Fruit fly (Drosophila melanogaster): Measurements from ENCODE around the gene CG5280.

Gene CG5280

dm6 chr3L:8953199-8953956 is 36.6 kb downstream of the CG5280 start (continued):
- peak; percentile 14; the same call in 1 of the 2 replicates for TF ChIP-seq vvl (GFP tag; IDR thresholded peaks at IDR 0.05)
- TF ChIP-seq CG3065 (GFP tag; optimal IDR thresholded peaks at IDR 0.05): no peak
- TF ChIP-seq dysf (GFP tag; IDR thresholded peaks at IDR 0.05): peak; percentile 72
- no peak for TF ChIP-seq CG11398 (GFP tag; optimal IDR thresholded peaks at IDR 0.05)
- TF ChIP-seq pum (GFP tag; optimal IDR thresholded peaks at IDR 0.05): peak; percentile 57
- TF ChIP-seq NC2β (GFP tag; optimal IDR thresholded peaks at IDR 0.05): no peak
- TF ChIP-seq CG17568 (GFP tag; optimal IDR thresholded peaks at IDR 0.05): peak; percentile 5
- no peak for TF ChIP-seq CHES-1-like (GFP tag; optimal IDR thresholded peaks at IDR 0.05)
- no peak for TF ChIP-seq fd102C (GFP tag; optimal IDR thresholded peaks at IDR 0.05)
- no peak for TF ChIP-seq eve (GFP tag; optimal IDR thresholded peaks at IDR 0.05)
- peak; percentile 28 for TF ChIP-seq CG1602 (GFP tag; optimal IDR thresholded peaks at IDR 0.05)
- peak; percentile 72 for TF ChIP-seq lab (GFP tag; optimal IDR thresholded peaks at IDR 0.05)
- no peak for TF ChIP-seq CG3838 (GFP tag; optimal IDR thresholded peaks at IDR 0.05)
- peak; percentile 75 for TF ChIP-seq HHEX (GFP tag; optimal IDR thresholded peaks at IDR 0.05)
- TF ChIP-seq CG8478 (optimal IDR thresholded peaks at IDR 0.05): no peak
- peak in 1 of 2 experiments; percentile 18 for TF ChIP-seq Eip74EF (GFP tag; optimal IDR thresholded peaks at IDR 0.05)
- TF ChIP-seq gsb (GFP tag; IDR thresholded peaks at IDR 0.05): no peak
- TF ChIP-seq Dbx (GFP tag; IDR thresholded peaks at IDR 0.05): no peak
- peak in 1 of 2 experiments; percentile 34 for TF ChIP-seq chif (GFP tag; optimal IDR thresholded peaks at IDR 0.05)
- peak; percentile 61 for TF ChIP-seq Dref (GFP tag; IDR thresholded peaks at IDR 0.05)
- TF ChIP-seq CG14667 (GFP tag; IDR thresholded peaks at IDR 0.05): no peak
- peak; percentile 75 for TF ChIP-seq D19A (tag; optimal IDR thresholded peaks at IDR 0.05)
- TF ChIP-seq CG18262 (tag; optimal IDR thresholded peaks at IDR 0.05): peak; percentile 78
- peak; percentile 60 for TF ChIP-seq caup (GFP tag; optimal IDR thresholded peaks at IDR 0.05; ENCODE audit: severe bottlenecking)
- no peak for TF ChIP-seq cad (GFP tag; optimal IDR thresholded peaks at IDR 0.05)
- TF ChIP-seq Dek (tag; optimal IDR thresholded peaks at IDR 0.05): peak; percentile 74
- no peak for TF ChIP-seq CG10959 (GFP tag; IDR thresholded peaks at IDR 0.05)
- TF ChIP-seq CG10979 (tag; optimal IDR thresholded peaks at IDR 0.05): peak; percentile 68
- TF ChIP-seq CG7745 (tag; optimal IDR thresholded peaks at IDR 0.05): no peak
- TF ChIP-seq tup (GFP tag; optimal IDR thresholded peaks at IDR 0.05): peak; percentile 4
- no peak for TF ChIP-seq CG17328 (GFP tag; IDR thresholded peaks at IDR 0.05)
- TF ChIP-seq CG31365 (tag; optimal IDR thresholded peaks at IDR 0.05): no peak
- TF ChIP-seq CG8924 (tag; optimal IDR thresholded peaks at IDR 0.05): peak; percentile 60
- peak; percentile 84 for TF ChIP-seq Sox100B (GFP tag; optimal IDR thresholded peaks at IDR 0.05)
- no peak for TF ChIP-seq CG4854 (GFP tag; optimal IDR thresholded peaks at IDR 0.05)
- no peak for TF ChIP-seq CG11696 (GFP tag; IDR thresholded peaks at IDR 0.05)
- no peak for TF ChIP-seq CG8765 (GFP tag; IDR thresholded peaks at IDR 0.05)
- TF ChIP-seq CG9727 (GFP tag; optimal IDR thresholded peaks at IDR 0.05): peak; percentile 63
- TF ChIP-seq Usf (GFP tag; optimal IDR thresholded peaks at IDR 0.05): no peak
- no peak for TF ChIP-seq CG32772 (GFP tag; IDR thresholded peaks at IDR 0.05)
- no peak; the same call in 2 of the 4 replicates for TF ChIP-seq Dll (GFP tag; IDR thresholded peaks at IDR 0.05; ENCODE audit: partially characterized antibody)
- TF ChIP-seq tll (GFP tag; optimal IDR thresholded peaks at IDR 0.05): no peak
- no peak for TF ChIP-seq mld (GFP tag; IDR thresholded peaks at IDR 0.05; ENCODE audit: partially characterized antibody)
- peak; percentile 73 for TF ChIP-seq CG30403 (GFP tag; optimal IDR thresholded peaks at IDR 0.05)
- no peak for TF ChIP-seq CG3847 (GFP tag; IDR thresholded peaks at IDR 0.05)
- TF ChIP-seq Blimp-1 (GFP tag; optimal IDR thresholded peaks at IDR 0.05): peak; percentile 59
- no peak for TF ChIP-seq Sin3A (optimal IDR thresholded peaks at IDR 0.05)
- peak; percentile 50 for TF ChIP-seq zfh2 (GFP tag; optimal IDR thresholded peaks at IDR 0.05)
- TF ChIP-seq CG9817 (tag; optimal IDR thresholded peaks at IDR 0.05): peak; percentile 55
- TF ChIP-seq CG1832 (GFP tag; optimal IDR thresholded peaks at IDR 0.05): no peak
